Worm (Caenorhabditis elegans) whole organism, young adult: Measurements from ENCODE around the gene srt-63.

Experiments
- C17E4.6 ChIP-seq: fragments of 200-800 bp; sonication (Bioruptor generic); IDR thresholded peaks from 2 replicates; pipeline ENCODE4 v1.3.6; 2022; ENCODE audit warnings: missing genetic modification reagents, missing genetic modification characterization, missing compliant biosample characterization
- F39B2.1 ChIP-seq: fragments of 200-800 bp; sonication (Bioruptor generic); IDR thresholded peaks from 2 replicates; pipeline ENCODE4 v1.3.6; 2022; ENCODE audit warnings: missing genetic modification reagents, missing genetic modification characterization, missing compliant biosample characterization
- F49E8.2 ChIP-seq: sonication (generic microtip); optimal IDR thresholded peaks from 3 replicates; lab custom pipeline; 2017; ENCODE audit warnings: missing genetic modification characterization, mild to moderate bottlenecking, missing compliant biosample characterization, antibody characterized with exemption, moderate library complexity; ENCODE audit not compliant: insufficient read depth
- Y67H2A.10 ChIP-seq: fragments of 200-800 bp; sonication (Bioruptor generic); conservative IDR thresholded peaks from 2 replicates; pipeline ENCODE4 v1.3.6; 2022; ENCODE audit warnings: missing genetic modification reagents, missing genetic modification characterization, missing compliant biosample characterization
- dpff-1 ChIP-seq: sonication (generic microtip); optimal IDR thresholded peaks from 2 replicates; lab custom pipeline; 2017; ENCODE audit warnings: mild to moderate bottlenecking, missing genetic modification characterization, missing compliant biosample characterization
- dpl-1 ChIP-seq: fragments of 150-350 bp; optimal IDR thresholded peaks from 2 replicates; lab custom pipeline; 2014; ENCODE audit warnings: missing biosample characterization, missing genetic modification reagents, missing genetic modification characterization
- egl-44 ChIP-seq: fragments of 200-800 bp; sonication (Bioruptor generic); IDR thresholded peaks from 2 replicates; pipeline ENCODE4 v1.3.6; 2022; ENCODE audit warnings: missing genetic modification reagents, missing genetic modification characterization, missing compliant biosample characterization
- hlh-12 ChIP-seq: sonication (generic microtip); optimal IDR thresholded peaks from 2 replicates; lab custom pipeline; 2016; ENCODE audit warnings: missing genetic modification characterization, missing compliant biosample characterization
- madf-6 ChIP-seq: fragments of 200-800 bp; sonication (Bioruptor generic); IDR thresholded peaks from 2 replicates; pipeline ENCODE4 v1.3.6; 2022; ENCODE audit warnings: missing genetic modification reagents, missing genetic modification characterization, missing compliant biosample characterization
- pha-4 ChIP-seq: fragments of 150-350 bp; sonication (generic microtip); optimal IDR thresholded peaks from 2 replicates; lab custom pipeline; 2014; ENCODE audit warnings: missing biosample characterization, missing genetic modification reagents, missing genetic modification characterization
- rcor-1 ChIP-seq: fragments of 200-800 bp; sonication (Bioruptor generic); IDR thresholded peaks from 2 replicates; pipeline ENCODE4 v1.3.6; 2022; ENCODE audit warnings: missing genetic modification reagents, missing genetic modification characterization, missing compliant biosample characterization
- unc-130 ChIP-seq: sonication (generic microtip); optimal IDR thresholded peaks from 2 replicates; lab custom pipeline; 2016; ENCODE audit warnings: missing genetic modification reagents, missing genetic modification characterization, missing compliant biosample characterization

ce11 chrV:3241175-3241574, 14.8 kb downstream of the srt-63 start, which contains the start of gene srj-11:
- TF ChIP-seq madf-6 (GFP tag; lab: Robert Waterston, UW) (no peak), pha-4 (tag; lab: Kevin White, UChicago) (no peak), F39B2.1 (GFP tag; lab: Robert Waterston, UW) (no peak), unc-130 (GFP tag; lab: Kevin White, UChicago) (no peak), dpff-1 (tag; lab: Kevin White, UChicago) (no peak), Y67H2A.10 (GFP tag; lab: Robert Waterston, UW) (no peak), rcor-1 (GFP tag; lab: Robert Waterston, UW) (no peak), egl-44 (GFP tag; lab: Robert Waterston, UW) (no peak), F49E8.2 (tag; lab: Kevin White, UChicago) (no peak), hlh-12 (no peak), dpl-1 (GFP tag; lab: Kevin White, UChicago) (no peak), C17E4.6 (GFP tag; lab: Robert Waterston, UW) (no peak)
